Fruit fly (Drosophila melanogaster) whole organism, adult: ENCODE measurements around the gene Hmt-1.

Experiments
- CG11617 ChIP-seq: fragments of 200-800 bp; sonication (Bioruptor generic); optimal IDR thresholded peaks from 2 replicates; lab custom pipeline; 2017; ENCODE audit warnings: mild to moderate bottlenecking, missing biosample characterization, missing genetic modification reagents, missing genetic modification characterization
- CG12768 ChIP-seq: fragments of 200-800 bp; sonication (Bioruptor generic); optimal IDR thresholded peaks from 2 replicates; lab custom pipeline; 2017; ENCODE audit warnings: missing biosample characterization, missing genetic modification characterization, mild to moderate bottlenecking, moderate library complexity, missing genetic modification reagents
- CG14711 ChIP-seq: fragments of 200-800 bp; sonication (Bioruptor generic); optimal IDR thresholded peaks from 2 replicates; lab custom pipeline; 2018; ENCODE audit warnings: missing biosample characterization, mild to moderate bottlenecking, missing genetic modification characterization, moderate library complexity
- CG1620 ChIP-seq: fragments of 200-800 bp; sonication (Bioruptor generic); optimal IDR thresholded peaks from 2 replicates; lab custom pipeline; 2016; ENCODE audit warnings: missing biosample characterization, missing genetic modification characterization
- CG33017 ChIP-seq: fragments of 200-800 bp; sonication (Bioruptor generic); optimal IDR thresholded peaks from 2 replicates; lab custom pipeline; 2018; ENCODE audit warnings: missing biosample characterization, mild to moderate bottlenecking, missing genetic modification characterization, moderate library complexity
- CG5204 ChIP-seq: fragments of 200-800 bp; sonication (Bioruptor generic); optimal IDR thresholded peaks from 2 replicates; lab custom pipeline; 2016; ENCODE audit warnings: missing biosample characterization, missing genetic modification characterization
- CG7045 ChIP-seq: fragments of 200-800 bp; sonication (Bioruptor generic); optimal IDR thresholded peaks from 2 replicates; lab custom pipeline; 2017; ENCODE audit warnings: missing biosample characterization, mild to moderate bottlenecking, missing genetic modification characterization
- CG7101 ChIP-seq: fragments of 200-800 bp; sonication (Bioruptor generic); optimal IDR thresholded peaks from 2 replicates; lab custom pipeline; 2018; ENCODE audit warnings: missing biosample characterization, mild to moderate bottlenecking, missing genetic modification characterization, moderate library complexity
- Clk ChIP-seq: fragments of 200-800 bp; sonication (Bioruptor generic); optimal IDR thresholded peaks from 2 replicates; lab custom pipeline; 2017; ENCODE audit warnings: missing biosample characterization, missing genetic modification characterization
- Crg-1 ChIP-seq: fragments of 200-800 bp; sonication (Bioruptor generic); optimal IDR thresholded peaks from 2 replicates; lab custom pipeline; 2016; ENCODE audit warnings: missing biosample characterization, missing genetic modification characterization
- Hr96 ChIP-seq: fragments of 200-800 bp; sonication (Bioruptor generic); optimal IDR thresholded peaks from 2 replicates; lab custom pipeline; 2016; ENCODE audit warnings: missing biosample characterization, missing genetic modification characterization
- Mnt ChIP-seq: fragments of 200-800 bp; sonication (Bioruptor generic); optimal IDR thresholded peaks from 2 replicates; lab custom pipeline; 2016; ENCODE audit warnings: missing biosample characterization, mild to moderate bottlenecking, missing genetic modification characterization
- bab1 ChIP-seq: fragments of 200-800 bp; sonication (Bioruptor generic); optimal IDR thresholded peaks from 3 replicates; lab custom pipeline; 2019; ENCODE audit warnings: missing biosample characterization, mild to moderate bottlenecking, missing genetic modification characterization, moderate library complexity
- cic ChIP-seq: fragments of 200-800 bp; sonication (Bioruptor generic); optimal IDR thresholded peaks from 2 replicates; lab custom pipeline; 2017; ENCODE audit warnings: missing biosample characterization, mild to moderate bottlenecking, missing genetic modification characterization, moderate library complexity
- cnc ChIP-seq, 2 experiments: fragments of >200 bp; optimal IDR thresholded peaks; 2 replicates each; lab custom pipeline; 2017
- kay ChIP-seq: fragments of 200-800 bp; sonication (Bioruptor generic); peaks from one replicate; lab custom pipeline; 2016; ENCODE audit warnings: missing biosample characterization, missing genetic modification characterization, borderline replicate concordance
- ovo ChIP-seq: fragments of 200-800 bp; sonication (Bioruptor generic); optimal IDR thresholded peaks from 2 replicates; lab custom pipeline; 2016; ENCODE audit warnings: missing biosample characterization, missing genetic modification characterization
- pad ChIP-seq: fragments of 200-800 bp; sonication (Bioruptor generic); optimal IDR thresholded peaks from 3 replicates; lab custom pipeline; 2017; ENCODE audit warnings: missing biosample characterization, missing genetic modification characterization, mild to moderate bottlenecking, moderate library complexity, missing genetic modification reagents
- tj ChIP-seq: fragments of 200-800 bp; sonication (Bioruptor generic); optimal IDR thresholded peaks from 3 replicates; lab custom pipeline; 2017; ENCODE audit warnings: missing biosample characterization, mild to moderate bottlenecking, missing genetic modification characterization, moderate library complexity
- toe ChIP-seq: fragments of 200-800 bp; sonication (Bioruptor generic); optimal IDR thresholded peaks from 2 replicates; lab custom pipeline; 2016; ENCODE audit warnings: missing biosample characterization, missing genetic modification characterization

Gene Hmt-1

dm6 chr3R:15891188-15891820 lies 34.0 kb upstream of the Hmt-1 start:
- peak; percentile 67 for TF ChIP-seq kay (GFP tag; lab: Kevin White, UChicago)
- no peak for TF ChIP-seq CG7101

- TF ChIP-seq Clk (GFP tag; lab: Kevin White, UChicago) (no peak), Mnt (peak; percentile 12), tj (GFP tag; lab: Kevin White, UChicago) (peak; percentile 31)
These were observed 18.3 kb upstream of the Hmt-1 start, which contains the start of gene CG31183 for dm6 chr3R:15875611-15876010. TSS of gene CG31183 (minus strand) at chr3R:15875939.

- TF ChIP-seq tj (GFP tag; lab: Kevin White, UChicago) = peak; percentile 90
- no peak for TF ChIP-seq pad
- TF ChIP-seq CG7101 = no peak
- peak; percentile 39 for TF ChIP-seq bab1 (GFP tag; lab: Kevin White, UChicago)
- TF ChIP-seq Crg-1 (GFP tag; lab: Kevin White, UChicago) = no peak
These were observed 15.7 kb upstream of the Hmt-1 start for dm6 chr3R:15872829-15873440.

- TF ChIP-seq toe (GFP tag; lab: Kevin White, UChicago) (no peak), Crg-1 (GFP tag; lab: Kevin White, UChicago) (no peak), CG33017 (tag; lab: Kevin White, UChicago) (no peak), cnc (optimal IDR thresholded peaks at IDR 0.05; lab: Kevin White, UChicago) (no peak), CG11617 (GFP tag; lab: Kevin White, UChicago) (no peak), kay (GFP tag; lab: Kevin White, UChicago) (no peak), ovo (GFP tag; lab: Kevin White, UChicago) (no peak), pad (no peak), Hr96 (no peak), CG5204 (GFP tag; lab: Kevin White, UChicago) (no peak), cic (GFP tag; lab: Kevin White, UChicago) (no peak), CG7045 (no peak), Mnt (no peak), CG1620 (GFP tag; lab: Kevin White, UChicago) (no peak), tj (GFP tag; lab: Kevin White, UChicago) (no peak), bab1 (GFP tag; lab: Kevin White, UChicago) (no peak)
These were observed 2.6 kb upstream of the Hmt-1 start, which contains the start of gene CG9632 for dm6 chr3R:15859896-15860295. TSS of gene CG9632 (plus strand) at chr3R:15860196.

- no peak for TF ChIP-seq toe (GFP tag; lab: Kevin White, UChicago)
- no peak for TF ChIP-seq CG5204 (GFP tag; lab: Kevin White, UChicago)
- peak; percentile 57 for TF ChIP-seq cic (GFP tag; lab: Kevin White, UChicago)
- no peak for TF ChIP-seq CG7045
These were observed 3.9 kb downstream of the Hmt-1 start, which contains the start of gene cv-d for dm6 chr3R:15853347-15853746. TSS of gene cv-d (minus strand) at chr3R:15853581.

- TF ChIP-seq CG5204 (GFP tag; lab: Kevin White, UChicago) = no peak
- no peak for TF ChIP-seq Clk (GFP tag; lab: Kevin White, UChicago)
- TF ChIP-seq pad = no peak
- TF ChIP-seq Crg-1 (GFP tag; lab: Kevin White, UChicago) = no peak
- TF ChIP-seq CG14711 = no peak
These were observed 5.4 kb downstream of the Hmt-1 start for dm6 chr3R:15851912-15852311.

- TF ChIP-seq CG1620 (GFP tag; lab: Kevin White, UChicago) (no peak), tj (GFP tag; lab: Kevin White, UChicago) (no peak), ovo (GFP tag; lab: Kevin White, UChicago) (no peak), Hr96 (no peak), CG12768 (no peak), toe (GFP tag; lab: Kevin White, UChicago) (no peak), bab1 (GFP tag; lab: Kevin White, UChicago) (no peak), CG7045 (no peak), CG33017 (tag; lab: Kevin White, UChicago) (no peak), CG7101 (no peak), Crg-1 (GFP tag; lab: Kevin White, UChicago) (no peak)
These were observed 11.0 kb downstream of the Hmt-1 start, which contains the start of gene CG4546 for dm6 chr3R:15846234-15846633. TSS of gene CG4546 (plus strand) at chr3R:15846534.

- no peak for TF ChIP-seq CG33017 (tag; lab: Kevin White, UChicago)
- no peak for TF ChIP-seq Mnt
- no peak for TF ChIP-seq CG7045
- peak; percentile 41 for TF ChIP-seq CG7101
- no peak for TF ChIP-seq Clk (GFP tag; lab: Kevin White, UChicago)
- TF ChIP-seq toe (GFP tag; lab: Kevin White, UChicago) = no peak
- no peak for TF ChIP-seq kay (GFP tag; lab: Kevin White, UChicago)
- TF ChIP-seq tj (GFP tag; lab: Kevin White, UChicago) = peak; percentile 35
- TF ChIP-seq CG14711 = peak; percentile 32
- TF ChIP-seq CG1620 (GFP tag; lab: Kevin White, UChicago) = peak; percentile 14
- TF ChIP-seq CG5204 (GFP tag; lab: Kevin White, UChicago) = no peak
- TF ChIP-seq Hr96 = no peak
- TF ChIP-seq CG12768 = no peak
- TF ChIP-seq cic (GFP tag; lab: Kevin White, UChicago) = no peak
- peak; percentile 16 for TF ChIP-seq pad
- peak; percentile 23 for TF ChIP-seq Crg-1 (GFP tag; lab: Kevin White, UChicago)
- no peak for TF ChIP-seq ovo (GFP tag; lab: Kevin White, UChicago)
- TF ChIP-seq CG11617 (GFP tag; lab: Kevin White, UChicago) = no peak
- TF ChIP-seq bab1 (GFP tag; lab: Kevin White, UChicago) = no peak
- TF ChIP-seq cnc (optimal IDR thresholded peaks at IDR 0.05; lab: Kevin White, UChicago) = no peak
These were observed 18.0 kb downstream of the Hmt-1 start, which contains the start of gene Pbp45 for dm6 chr3R:15839294-15839693. TSS of gene Pbp45 (minus strand) at chr3R:15839515.
